Worm (Caenorhabditis elegans) whole organism, young adult: ENCODE results near the gene cha-1.

Experiments
- B0019.2 ChIP-seq: fragments of 200-800 bp; sonication (Bioruptor generic); conservative IDR thresholded peaks from 2 replicates; pipeline ENCODE4 v1.3.6; 2022; ENCODE audit warnings: missing genetic modification reagents, missing genetic modification characterization, missing compliant biosample characterization
- B0336.3 ChIP-seq: fragments of 200-800 bp; sonication (Bioruptor generic); IDR thresholded peaks from 2 replicates; pipeline ENCODE4 v1.3.6; 2022; ENCODE audit warnings: missing genetic modification characterization, missing compliant biosample characterization
- D2030.7 ChIP-seq: fragments of 200-800 bp; sonication (Bioruptor generic); IDR thresholded peaks from 2 replicates; pipeline ENCODE4 v1.3.6; 2022; ENCODE audit warnings: missing genetic modification reagents, missing genetic modification characterization, missing compliant biosample characterization
- F23B12.7 ChIP-seq: sonication (generic microtip); optimal IDR thresholded peaks from 2 replicates; lab custom pipeline; 2017; ENCODE audit warnings: missing genetic modification characterization, mild to moderate bottlenecking, missing compliant biosample characterization, antibody characterized with exemption, moderate library complexity; ENCODE audit not compliant: insufficient read depth
- F52B5.7 ChIP-seq: sonication (generic microtip); optimal IDR thresholded peaks from 2 replicates; lab custom pipeline; 2016; ENCODE audit warnings: mild to moderate bottlenecking, missing genetic modification characterization, missing compliant biosample characterization
- F55B11.4 ChIP-seq: sonication (generic microtip); optimal IDR thresholded peaks from 2 replicates; lab custom pipeline; 2016; ENCODE audit warnings: missing compliant biosample characterization, missing genetic modification characterization, borderline replicate concordance; ENCODE audit not compliant: insufficient read depth
- T07F8.4 ChIP-seq: sonication (generic microtip); optimal IDR thresholded peaks from 2 replicates; lab custom pipeline; 2016; ENCODE audit warnings: mild to moderate bottlenecking, missing genetic modification characterization, moderate library complexity, missing compliant biosample characterization
- T26A5.8 ChIP-seq: sonication (generic microtip); optimal IDR thresholded peaks from 2 replicates; lab custom pipeline; 2016; ENCODE audit warnings: missing genetic modification characterization, missing compliant biosample characterization
- Y53G8AR.9 ChIP-seq: fragments of 200-800 bp; sonication (Bioruptor generic); conservative IDR thresholded peaks from 2 replicates; pipeline ENCODE4 v1.3.6; 2022; ENCODE audit warnings: missing genetic modification reagents, missing genetic modification characterization, missing compliant biosample characterization
- atf-7 ChIP-seq: sonication (generic microtip); optimal IDR thresholded peaks from 2 replicates; lab custom pipeline; 2017; ENCODE audit warnings: mild to moderate bottlenecking, missing genetic modification characterization, missing compliant biosample characterization
- athp-1 ChIP-seq: sonication (generic microtip); optimal IDR thresholded peaks from 2 replicates; lab custom pipeline; 2017; ENCODE audit warnings: mild to moderate bottlenecking, missing genetic modification characterization, missing compliant biosample characterization
- attf-6 ChIP-seq: fragments of 200-800 bp; sonication (Bioruptor generic); IDR thresholded peaks from 2 replicates; pipeline ENCODE4 v1.3.6; 2022; ENCODE audit warnings: missing genetic modification reagents, missing genetic modification characterization, missing compliant biosample characterization
- cebp-1 ChIP-seq, 2 experiments: fragments of 200-800 bp in 1 of 2; sonication (Bioruptor generic) in 1 of 2; sonication (generic microtip) in 1 of 2; IDR thresholded peaks in 1 of 2; optimal IDR thresholded peaks in 1 of 2; 2 replicates each; pipeline versions ENCODE4 v1.3.6 to Lab custom; 2017 to 2022; ENCODE audit warnings: missing compliant biosample characterization in 2 of 2, missing genetic modification characterization in 2 of 2, mild to moderate bottlenecking in 1 of 2, missing genetic modification reagents in 1 of 2, moderate library complexity in 1 of 2
- ceh-79 ChIP-seq: sonication (generic microtip); optimal IDR thresholded peaks from 2 replicates; lab custom pipeline; 2017; ENCODE audit warnings: mild to moderate bottlenecking, missing genetic modification characterization, missing compliant biosample characterization
- ceh-91 ChIP-seq: fragments of 200-800 bp; sonication (Bioruptor generic); IDR thresholded peaks from 2 replicates; pipeline ENCODE4 v1.3.6; 2022; ENCODE audit warnings: missing genetic modification reagents, missing genetic modification characterization, missing compliant biosample characterization
- dox-1 ChIP-seq: fragments of 200-800 bp; sonication (Bioruptor generic); IDR thresholded peaks from 2 replicates; pipeline ENCODE4 v1.3.6; 2022; ENCODE audit warnings: missing genetic modification reagents, missing genetic modification characterization, missing compliant biosample characterization
- egl-18 ChIP-seq: fragments of 200-800 bp; sonication (Bioruptor generic); IDR thresholded peaks from 2 replicates; pipeline ENCODE4 v1.3.6; 2022; ENCODE audit warnings: missing genetic modification reagents, missing genetic modification characterization, missing compliant biosample characterization
- egrh-3 ChIP-seq: fragments of 200-800 bp; sonication (Bioruptor generic); IDR thresholded peaks from 2 replicates; pipeline ENCODE4 v1.3.6; 2022; ENCODE audit warnings: missing genetic modification reagents, missing genetic modification characterization, missing compliant biosample characterization
- ets-4 ChIP-seq: fragments of 200-800 bp; sonication (Bioruptor generic); optimal IDR thresholded peaks from 2 replicates; lab custom pipeline; 2018; ENCODE audit warnings: mild to moderate bottlenecking, missing genetic modification characterization, missing compliant biosample characterization
- hsf-1 ChIP-seq: fragments of 200-800 bp; sonication (Bioruptor generic); IDR thresholded peaks from 2 replicates; pipeline ENCODE4 v1.3.6; 2022; ENCODE audit warnings: missing genetic modification reagents, missing genetic modification characterization, missing compliant biosample characterization
- let-607 ChIP-seq, 2 experiments: fragments of 200-800 bp in 1 of 2; sonication (Bioruptor generic) in 1 of 2; sonication (generic microtip) in 1 of 2; optimal IDR thresholded peaks; 2 replicates each; lab custom pipeline; 2016 to 2018; ENCODE audit warnings: mild to moderate bottlenecking in 2 of 2, missing compliant biosample characterization in 2 of 2, missing genetic modification characterization in 2 of 2, moderate library complexity in 2 of 2, missing genotype in 1 of 2
- lin-26 ChIP-seq: fragments of 200-800 bp; sonication (Bioruptor generic); IDR thresholded peaks from 2 replicates; pipeline ENCODE4 v1.3.6; 2022; ENCODE audit warnings: missing genetic modification reagents, missing genetic modification characterization, missing compliant biosample characterization
- lin-35 ChIP-seq, 3 experiments: fragments of 150-350 bp in 2 of 3; sonication (generic microtip) in 1 of 3; optimal IDR thresholded peaks; 2 replicates each; lab custom pipeline; 2014 to 2018; ENCODE audit warnings: missing biosample characterization in 3 of 3, missing genetic modification characterization in 3 of 3, missing genetic modification reagents in 3 of 3
- lir-1 ChIP-seq: fragments of 200-800 bp; sonication (Bioruptor generic); conservative IDR thresholded peaks from 2 replicates; pipeline ENCODE4 v1.3.6; 2022; ENCODE audit warnings: missing genetic modification reagents, missing genetic modification characterization, missing compliant biosample characterization
- madf-10 ChIP-seq: sonication (generic microtip); optimal IDR thresholded peaks from 2 replicates; lab custom pipeline; 2016; ENCODE audit warnings: mild to moderate bottlenecking, missing genetic modification characterization, missing compliant biosample characterization
- madf-6 ChIP-seq: fragments of 200-800 bp; sonication (Bioruptor generic); IDR thresholded peaks from 2 replicates; pipeline ENCODE4 v1.3.6; 2022; ENCODE audit warnings: missing genetic modification reagents, missing genetic modification characterization, missing compliant biosample characterization
- mes-4 ChIP-seq: sonication (generic microtip); optimal IDR thresholded peaks from 2 replicates; lab custom pipeline; 2016; ENCODE audit warnings: missing genotype, missing genetic modification characterization, missing compliant biosample characterization
- nfya-1 ChIP-seq: sonication (generic microtip); optimal IDR thresholded peaks from 2 replicates; lab custom pipeline; 2017; ENCODE audit warnings: antibody characterized with exemption, missing compliant biosample characterization, missing genetic modification characterization, borderline replicate concordance; ENCODE audit not compliant: insufficient read depth
- nfyb-1 ChIP-seq: fragments of 200-800 bp; sonication (Bioruptor generic); IDR thresholded peaks from 2 replicates; pipeline ENCODE4 v1.3.6; 2022; ENCODE audit warnings: missing genetic modification reagents, missing genetic modification characterization, missing compliant biosample characterization
- nhr-90 ChIP-seq: sonication (generic microtip); optimal IDR thresholded peaks from 2 replicates; lab custom pipeline; 2016; ENCODE audit warnings: missing genotype, mild to moderate bottlenecking, missing genetic modification characterization, missing compliant biosample characterization
- pbrm-1 ChIP-seq: fragments of 200-800 bp; sonication (Bioruptor generic); IDR thresholded peaks from 2 replicates; pipeline ENCODE4 v1.3.6; 2022; ENCODE audit warnings: missing genetic modification reagents, missing genetic modification characterization, missing compliant biosample characterization
- sea-2 ChIP-seq: fragments of 200-800 bp; sonication (Bioruptor generic); IDR thresholded peaks from 2 replicates; pipeline ENCODE4 v1.3.6; 2022; ENCODE audit warnings: missing genetic modification characterization, missing compliant biosample characterization
- tbx-9 ChIP-seq: sonication (generic microtip); optimal IDR thresholded peaks from 2 replicates; lab custom pipeline; 2016; ENCODE audit warnings: borderline replicate concordance, missing genetic modification characterization, inconsistent platforms, missing compliant biosample characterization
- zfh-2 ChIP-seq: fragments of 200-800 bp; sonication (Bioruptor generic); conservative IDR thresholded peaks from 2 replicates; pipeline ENCODE4 v1.3.6; 2022; ENCODE audit warnings: missing genetic modification reagents, missing genetic modification characterization, missing compliant biosample characterization
- ztf-18 ChIP-seq: sonication (generic microtip); optimal IDR thresholded peaks from 2 replicates; lab custom pipeline; 2016; ENCODE audit warnings: missing genotype, mild to moderate bottlenecking, missing genetic modification characterization, missing compliant biosample characterization
- ztf-22 ChIP-seq: fragments of 200-800 bp; sonication (Bioruptor generic); optimal IDR thresholded peaks from 2 replicates; lab custom pipeline; 2018; ENCODE audit warnings: mild to moderate bottlenecking, missing genetic modification characterization, moderate library complexity, missing compliant biosample characterization
- ztf-6 ChIP-seq: fragments of 200-800 bp; sonication (Bioruptor generic); IDR thresholded peaks from 2 replicates; pipeline ENCODE4 v1.3.6; 2022; ENCODE audit warnings: missing genetic modification reagents, missing genetic modification characterization, missing compliant biosample characterization

The cha-1 gene

DNA sequence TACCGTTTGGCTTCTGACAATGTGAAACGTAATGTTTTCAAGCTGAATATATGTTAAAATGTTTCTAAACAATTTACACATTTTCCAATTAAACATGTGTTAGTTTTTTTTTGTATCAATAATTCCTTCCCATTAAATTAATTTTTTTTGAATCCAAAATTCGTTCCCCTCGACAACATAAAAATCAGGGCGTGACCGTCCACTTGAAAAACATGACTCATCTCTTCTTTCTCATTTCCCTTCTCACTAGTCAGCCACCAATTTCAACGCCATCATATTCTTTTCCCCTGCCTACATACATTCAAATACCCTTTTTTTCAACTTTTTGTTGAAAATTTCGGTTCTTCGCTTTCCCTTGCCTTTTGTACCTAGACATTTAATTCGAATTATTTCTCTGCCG is 8.0 kb upstream of the cha-1 start:
- TF ChIP-seq lir-1 (GFP tag; lab: Robert Waterston, UW), result no peak
- no peak for TF ChIP-seq ceh-91 (GFP tag; lab: Robert Waterston, UW)
- TF ChIP-seq sea-2 (GFP tag; lab: Robert Waterston, UW), result no peak
- no peak for TF ChIP-seq B0336.3 (GFP tag; lab: Robert Waterston, UW)
- TF ChIP-seq mes-4, result no peak
- no peak for TF ChIP-seq D2030.7
- no peak for TF ChIP-seq Y53G8AR.9 (GFP tag; lab: Robert Waterston, UW)
- TF ChIP-seq nfya-1, result no peak
- TF ChIP-seq F55B11.4 (tag; lab: Kevin White, UChicago), result no peak
- TF ChIP-seq nhr-90 (tag; lab: Kevin White, UChicago), result no peak
- no peak for TF ChIP-seq ceh-79 (tag; lab: Kevin White, UChicago)
- TF ChIP-seq T26A5.8 (tag; lab: Kevin White, UChicago), result no peak
- no peak for TF ChIP-seq ets-4

DNA sequence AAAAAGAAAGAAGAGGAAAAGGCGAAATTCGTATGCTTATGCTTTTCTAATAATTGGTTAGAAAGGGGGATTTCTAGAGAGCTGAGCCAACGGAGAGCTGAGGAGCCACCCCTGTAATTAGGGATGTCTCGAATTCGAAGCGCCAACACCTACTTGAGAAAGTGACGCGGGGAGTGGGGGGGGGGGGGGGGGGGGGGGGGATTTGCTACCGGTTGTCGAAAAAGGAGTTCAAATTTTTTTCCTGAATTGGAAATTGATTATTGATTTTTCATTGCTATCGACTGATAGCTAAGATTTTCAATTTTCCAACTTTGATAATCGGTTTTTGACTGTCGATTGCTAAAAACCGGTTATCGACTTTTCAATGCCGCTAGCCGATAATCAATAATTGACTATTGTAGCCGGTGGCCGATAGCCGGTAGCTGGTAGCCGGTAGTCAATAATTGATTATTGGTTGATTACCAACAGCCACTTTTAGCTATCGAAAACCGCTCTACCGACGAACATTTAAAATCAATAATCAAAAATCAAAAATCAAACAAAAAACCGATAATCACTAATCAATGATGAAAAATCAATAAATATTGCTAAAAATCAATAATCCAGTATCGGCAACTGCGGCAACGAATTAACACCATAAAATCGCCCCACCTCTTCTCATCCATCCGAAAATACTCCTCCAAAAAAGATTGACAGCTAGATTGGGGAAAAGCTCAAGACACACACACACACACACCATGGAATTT is 4.6 kb upstream of the cha-1 start:
- TF ChIP-seq zfh-2, result peak; percentile 86
- peak; percentile 81; the same call in 1 of the 2 replicates for TF ChIP-seq egrh-3 (GFP tag; lab: Robert Waterston, UW)
- no peak for TF ChIP-seq lin-26 (GFP tag; lab: Robert Waterston, UW)

DNA sequence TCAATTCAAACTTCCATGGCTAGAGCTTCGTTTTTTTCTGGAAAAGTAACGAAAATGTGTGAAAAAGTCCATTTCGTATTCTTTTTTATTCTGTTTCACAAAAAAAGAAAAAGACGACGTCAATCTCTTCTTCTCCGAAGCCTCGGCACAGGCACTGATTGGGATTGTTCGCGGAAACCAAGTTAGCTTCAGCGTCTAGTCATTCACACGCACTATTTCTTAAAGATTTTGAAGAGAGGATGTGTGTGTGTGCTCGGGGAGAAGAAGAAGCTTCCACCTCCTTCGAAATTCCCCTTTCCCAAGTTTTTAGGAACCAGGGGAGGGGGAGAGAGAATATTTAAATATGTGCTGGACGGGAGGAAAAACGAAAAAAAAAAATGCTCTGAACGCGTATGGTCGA is 1.9 kb upstream of the cha-1 start:
- no peak for TF ChIP-seq tbx-9
- no peak for TF ChIP-seq ceh-79 (tag; lab: Kevin White, UChicago)
- TF ChIP-seq athp-1 (tag; lab: Kevin White, UChicago), result no peak
- TF ChIP-seq F52B5.7 (tag; lab: Kevin White, UChicago), result no peak
- no peak for TF ChIP-seq ztf-6 (GFP tag; lab: Robert Waterston, UW)
- TF ChIP-seq B0019.2, result no peak
- TF ChIP-seq attf-6, result no peak
- TF ChIP-seq, all 124 proteins: peak for 0

DNA sequence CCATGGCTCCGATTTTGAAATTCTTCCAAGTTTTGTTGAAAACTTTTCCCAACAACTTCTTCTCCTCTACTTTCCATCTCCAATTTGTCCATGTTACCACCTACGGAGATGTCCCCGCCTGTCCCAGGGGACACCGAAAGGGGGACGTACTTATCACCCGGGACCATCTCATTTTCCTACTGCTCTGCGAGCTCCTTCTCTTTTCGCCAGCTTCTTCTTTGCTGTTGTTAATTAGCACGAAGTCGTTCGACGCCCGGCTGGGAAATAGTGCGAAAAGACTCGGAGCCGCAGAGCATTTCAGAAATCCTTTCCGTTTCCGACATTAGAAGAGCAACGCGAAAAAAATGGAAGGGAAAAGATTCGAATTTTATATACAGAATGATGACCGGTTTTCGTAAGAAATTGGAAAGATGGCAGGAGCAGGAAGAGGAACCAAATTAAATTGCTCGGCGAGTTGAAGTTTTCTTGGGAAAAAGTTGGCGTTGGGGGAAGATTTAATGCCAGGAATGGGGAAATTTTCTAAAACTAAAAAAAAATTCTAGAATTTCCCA is 2.6 kb downstream of the cha-1 start:
- TF ChIP-seq zfh-2 (0 out of 2 replicates have a peak, but pooled peaks have one; percentile 11), egrh-3 (GFP tag; lab: Robert Waterston, UW) (no peak), pbrm-1 (no peak)

ce11 chrIV:3618719-3619118 is 5.8 kb downstream of the cha-1 start:
- TF ChIP-seq hsf-1 (GFP tag; lab: Robert Waterston, UW) (no peak), egl-18 (no peak), T07F8.4 (tag; lab: Kevin White, UChicago) (no peak), lin-35 (GFP tag; optimal IDR thresholded peaks at IDR 0.05; lab: Kevin White, UChicago) (no peak), madf-6 (GFP tag; lab: Robert Waterston, UW) (0 out of 2 replicates have a peak, but pooled peaks have one; percentile 27)

DNA sequence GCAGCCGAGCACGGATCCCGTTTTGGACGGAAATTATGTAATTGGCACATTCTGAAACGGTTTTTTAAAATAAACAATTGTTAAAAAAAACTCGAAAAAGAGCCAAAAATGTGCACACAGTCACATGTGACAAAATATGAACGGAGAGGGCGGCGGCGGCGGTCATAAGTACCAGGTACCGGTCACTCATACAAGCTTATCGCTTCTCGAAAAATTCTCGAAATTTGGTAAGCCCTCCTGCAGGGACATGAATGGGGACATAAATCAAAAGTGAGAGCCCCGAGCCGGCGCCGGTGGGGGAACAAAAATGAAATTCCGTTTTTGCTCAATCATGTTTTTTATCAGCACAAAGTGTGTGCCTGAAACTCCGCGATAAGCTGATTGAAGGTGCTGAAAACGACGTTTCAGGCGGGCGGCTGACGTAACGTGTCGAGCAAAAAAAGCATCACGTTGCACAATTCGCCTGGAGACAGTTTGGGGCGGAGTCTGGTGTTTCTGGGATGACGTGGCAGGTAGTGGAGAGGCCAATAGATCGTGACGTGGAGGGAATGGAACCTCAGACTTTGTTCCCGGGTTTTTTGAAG is 11.4 kb downstream of the cha-1 start, which contains the start of gene ltah-1.2:
Gene ltah-1.2 (minus strand): TSS at position 51 of the 584 bp plus-strand sequence.
- TF ChIP-seq atf-7 (tag; lab: Kevin White, UChicago) (peak; percentile 81), ztf-18 (no peak), let-607 (tag; optimal IDR thresholded peaks at IDR 0.05; lab: Kevin White, UChicago) (peak; percentile 96 to 97), madf-10 (tag; lab: Kevin White, UChicago) (peak; percentile 13), dox-1 (GFP tag; lab: Robert Waterston, UW) (peak; percentile 67; the same call in 1 of the 2 replicates), B0336.3 (GFP tag; lab: Robert Waterston, UW) (peak; percentile 76), F23B12.7 (tag; lab: Kevin White, UChicago) (no peak), ztf-22 (peak; percentile 81), cebp-1 (GFP tag; IDR thresholded peaks at IDR 0.05; lab: Robert Waterston, UW) (no peak), cebp-1 (tag; optimal IDR thresholded peaks at IDR 0.05; lab: Kevin White, UChicago) (peak; percentile 57), nfyb-1 (GFP tag; lab: Robert Waterston, UW) (peak; percentile 53; the same call in 1 of the 2 replicates), zfh-2 (peak; percentile 49; the same call in 1 of the 2 replicates), sea-2 (GFP tag; lab: Robert Waterston, UW) (no peak)
